Fruit fly (Drosophila melanogaster) whole organism, embryonic: ENCODE data around the gene Uxt.

Experiments used
- CG10209 ChIP-seq: fragments of 200-800 bp; sonication (Bioruptor generic); optimal IDR thresholded peaks from 3 replicates; lab custom pipeline; 2017; ENCODE audit warnings: missing biosample characterization, mild to moderate bottlenecking, missing genetic modification characterization, missing genetic modification reagents
- CG11093 ChIP-seq: fragments of 200-800 bp; sonication (Bioruptor generic); IDR thresholded peaks from 3 replicates; pipeline ENCODE4 v1.3.6; 2022; ENCODE audit warnings: missing biosample characterization, missing genetic modification characterization
- CG11456 ChIP-seq: fragments of 200-800 bp; sonication (Bioruptor generic); IDR thresholded peaks from 3 replicates; pipeline ENCODE4 v1.3.6; 2022; ENCODE audit warnings: missing biosample characterization, missing genetic modification characterization
- CG12155 ChIP-seq: fragments of 200-800 bp; sonication (Bioruptor generic); optimal IDR thresholded peaks from 3 replicates; lab custom pipeline; 2016; ENCODE audit warnings: missing biosample characterization, missing genetic modification characterization
- CG12219 ChIP-seq: fragments of 200-800 bp; sonication (Bioruptor generic); optimal IDR thresholded peaks from 3 replicates; lab custom pipeline; 2018; ENCODE audit warnings: missing biosample characterization, mild to moderate bottlenecking, missing genetic modification characterization
- CG12942 ChIP-seq: fragments of 200-800 bp; sonication (Bioruptor generic); optimal IDR thresholded peaks from 3 replicates; lab custom pipeline; 2016; ENCODE audit warnings: missing biosample characterization, missing genetic modification characterization
- CG13775 ChIP-seq: fragments of 200-800 bp; sonication (Bioruptor generic); optimal IDR thresholded peaks from 3 replicates; lab custom pipeline; 2017; ENCODE audit warnings: missing biosample characterization, mild to moderate bottlenecking, missing genetic modification characterization
- CG14050 ChIP-seq: fragments of 200-800 bp; sonication (Bioruptor generic); IDR thresholded peaks from 3 replicates; pipeline ENCODE4 v1.3.6; 2022; ENCODE audit warnings: missing biosample characterization, missing genetic modification characterization
- CG14860 ChIP-seq: fragments of 200-800 bp; sonication (Bioruptor generic); IDR thresholded peaks from 3 replicates; pipeline ENCODE4 v1.3.6; 2022; ENCODE audit warnings: missing biosample characterization, missing genetic modification characterization; ENCODE audit not compliant: partially characterized antibody
- CG1603 ChIP-seq: fragments of 200-800 bp; sonication (Bioruptor generic); optimal IDR thresholded peaks from 2 replicates; lab custom pipeline; 2019; ENCODE audit warnings: missing biosample characterization, mild to moderate bottlenecking, missing genetic modification characterization, moderate library complexity
- CG16813 ChIP-seq: fragments of 200-800 bp; sonication (Bioruptor generic); IDR thresholded peaks from 3 replicates; pipeline ENCODE4 v1.3.6; 2022; ENCODE audit warnings: missing biosample characterization, missing genetic modification characterization; ENCODE audit not compliant: partially characterized antibody
- CG17186 ChIP-seq: fragments of 200-800 bp; sonication (Bioruptor generic); optimal IDR thresholded peaks from 3 replicates; lab custom pipeline; 2017; ENCODE audit warnings: missing biosample characterization, missing genetic modification reagents, missing genetic modification characterization
- CG17328 ChIP-seq: fragments of 200-800 bp; sonication (Bioruptor generic); IDR thresholded peaks from 2 replicates; pipeline ENCODE4 v1.3.6; 2022; ENCODE audit warnings: missing biosample characterization, missing genetic modification characterization
- CG2129 ChIP-seq: fragments of 200-800 bp; sonication (Bioruptor generic); IDR thresholded peaks from 2 replicates; pipeline ENCODE4 v1.3.6; 2022; ENCODE audit warnings: missing biosample characterization, missing genetic modification characterization; ENCODE audit not compliant: partially characterized antibody
- CG31365 ChIP-seq: fragments of 200-800 bp; sonication (Bioruptor generic); optimal IDR thresholded peaks from 2 replicates; lab custom pipeline; 2018; ENCODE audit warnings: missing biosample characterization, mild to moderate bottlenecking, missing genetic modification characterization
- CG4360 ChIP-seq: fragments of 200-800 bp; sonication (Bioruptor generic); IDR thresholded peaks from 2 replicates; pipeline ENCODE4 v1.3.6; 2022; ENCODE audit warnings: missing biosample characterization, missing genetic modification characterization
- CG6813 ChIP-seq: fragments of 200-800 bp; sonication (Bioruptor generic); optimal IDR thresholded peaks from 2 replicates; lab custom pipeline; 2017; ENCODE audit warnings: missing biosample characterization, missing genetic modification characterization, mild to moderate bottlenecking, moderate library complexity, missing genetic modification reagents
- CG7928 ChIP-seq: fragments of 200-800 bp; sonication (Bioruptor generic); optimal IDR thresholded peaks from 2 replicates; lab custom pipeline; 2017; ENCODE audit warnings: missing biosample characterization, mild to moderate bottlenecking, missing genetic modification characterization
- CG8281 ChIP-seq: fragments of 200-800 bp; sonication (Bioruptor generic); optimal IDR thresholded peaks from 2 replicates; lab custom pipeline; 2018; ENCODE audit warnings: missing biosample characterization, mild to moderate bottlenecking, missing genetic modification characterization, moderate library complexity
- CG8290 ChIP-seq, 3 experiments: fragments of 200-800 bp; sonication (Bioruptor generic); optimal IDR thresholded peaks; 2 replicates each; lab custom pipeline; 2016 to 2019; ENCODE audit warnings: missing biosample characterization in 3 of 3, missing genetic modification characterization in 3 of 3, mild to moderate bottlenecking in 2 of 3, moderate library complexity in 1 of 3
- E2f1 ChIP-seq: fragments of 200-800 bp; sonication (Bioruptor generic); IDR thresholded peaks from 2 replicates; pipeline ENCODE4 v1.3.6; 2022; ENCODE audit warnings: missing biosample characterization, missing genetic modification characterization
- Fer1 ChIP-seq: fragments of 200-800 bp; sonication (Bioruptor generic); optimal IDR thresholded peaks from 2 replicates; lab custom pipeline; 2017; ENCODE audit warnings: missing biosample characterization, mild to moderate bottlenecking, missing genetic modification characterization
- H15 ChIP-seq: fragments of 200-800 bp; sonication (Bioruptor generic); IDR thresholded peaks from 3 replicates; pipeline ENCODE4 v1.3.6; 2022; ENCODE audit warnings: missing biosample characterization, missing genetic modification characterization
- Lim3 ChIP-seq: fragments of 200-800 bp; sonication (Bioruptor generic); IDR thresholded peaks from 2 replicates; pipeline ENCODE4 v1.3.6; 2022; ENCODE audit warnings: missing biosample characterization, missing genetic modification characterization
- MBD-R2 ChIP-seq: fragments of 200-800 bp; sonication (Bioruptor generic); IDR thresholded peaks from 2 replicates; pipeline ENCODE4 v1.3.6; 2022; ENCODE audit warnings: missing biosample characterization, missing genetic modification characterization
- Oli ChIP-seq: fragments of 200-800 bp; sonication (Bioruptor generic); optimal IDR thresholded peaks from 2 replicates; lab custom pipeline; 2018; ENCODE audit warnings: missing biosample characterization, mild to moderate bottlenecking, missing genetic modification characterization, moderate library complexity
- Rx ChIP-seq: fragments of 200-800 bp; sonication (Bioruptor generic); IDR thresholded peaks from 2 replicates; pipeline ENCODE4 v1.3.6; 2022; ENCODE audit warnings: missing biosample characterization, missing genetic modification characterization
- Sry-δ ChIP-seq: fragments of 200-800 bp; sonication (Bioruptor generic); optimal IDR thresholded peaks from 2 replicates; lab custom pipeline; 2016; ENCODE audit warnings: missing biosample characterization, missing genetic modification characterization
- cg ChIP-seq: fragments of 200-800 bp; sonication (Bioruptor generic); optimal IDR thresholded peaks from 3 replicates; lab custom pipeline; 2019; ENCODE audit warnings: missing biosample characterization, mild to moderate bottlenecking, missing genetic modification characterization, moderate library complexity
- corto ChIP-seq: fragments of 200-800 bp; sonication (Bioruptor generic); optimal IDR thresholded peaks from 2 replicates; lab custom pipeline; 2016; ENCODE audit warnings: missing biosample characterization, mild to moderate bottlenecking, missing genetic modification characterization, moderate library complexity
- dan ChIP-seq: fragments of 200-800 bp; sonication (Bioruptor generic); IDR thresholded peaks from 2 replicates; pipeline ENCODE4 v1.3.6; 2022; ENCODE audit warnings: missing biosample characterization, missing genetic modification characterization
- danr ChIP-seq: fragments of 200-800 bp; sonication (Bioruptor generic); IDR thresholded peaks from 2 replicates; pipeline ENCODE4 v1.3.6; 2022; ENCODE audit warnings: missing biosample characterization, missing genetic modification characterization
- emc ChIP-seq: fragments of 200-800 bp; sonication (Bioruptor generic); optimal IDR thresholded peaks from 2 replicates; lab custom pipeline; 2016; ENCODE audit warnings: missing biosample characterization, missing genetic modification characterization
- gce ChIP-seq: fragments of 200-800 bp; sonication (Bioruptor generic); IDR thresholded peaks from 3 replicates; pipeline ENCODE4 v1.3.6; 2022; ENCODE audit warnings: missing biosample characterization, missing genetic modification characterization
- grau ChIP-seq: fragments of 200-800 bp; optimal IDR thresholded peaks from 3 replicates; lab custom pipeline; 2019; ENCODE audit warnings: missing biosample characterization, mild to moderate bottlenecking, missing genetic modification characterization, moderate library complexity
- hbn ChIP-seq: fragments of 200-800 bp; sonication (Bioruptor generic); IDR thresholded peaks from 2 replicates; pipeline ENCODE4 v1.3.6; 2022; ENCODE audit warnings: missing biosample characterization, missing genetic modification characterization; ENCODE audit not compliant: partially characterized antibody
- her ChIP-seq: fragments of 200-800 bp; sonication (Bioruptor generic); optimal IDR thresholded peaks from 2 replicates; lab custom pipeline; 2016; ENCODE audit warnings: missing biosample characterization, missing genetic modification characterization
- hth ChIP-seq: fragments of >200 bp; optimal IDR thresholded peaks from 2 replicates; lab custom pipeline; 2017; ENCODE audit warnings: inconsistent platforms
- insv ChIP-seq, 2 experiments: fragments of 200-800 bp; sonication (Bioruptor generic); optimal IDR thresholded peaks; 3 replicates each; lab custom pipeline; 2016 to 2018; ENCODE audit warnings: missing biosample characterization in 2 of 2, missing genetic modification characterization in 2 of 2
- jigr1 ChIP-seq: fragments of 200-800 bp; sonication (Bioruptor generic); IDR thresholded peaks from 3 replicates; pipeline ENCODE4 v1.3.6; 2022; ENCODE audit warnings: missing biosample characterization, missing genetic modification characterization
- lab ChIP-seq: fragments of 200-800 bp; sonication (Bioruptor generic); optimal IDR thresholded peaks from 3 replicates; lab custom pipeline; 2017; ENCODE audit warnings: missing biosample characterization, missing genetic modification characterization, mild to moderate bottlenecking, moderate library complexity, missing genetic modification reagents
- oc ChIP-seq: fragments of 200-800 bp; sonication (Bioruptor generic); optimal IDR thresholded peaks from 2 replicates; lab custom pipeline; 2018; ENCODE audit warnings: missing biosample characterization, mild to moderate bottlenecking, missing genetic modification characterization, moderate library complexity
- onecut ChIP-seq: fragments of 200-800 bp; sonication (Bioruptor generic); IDR thresholded peaks from 2 replicates; pipeline ENCODE4 v1.3.6; 2022; ENCODE audit warnings: missing biosample characterization, missing genetic modification characterization
- pros ChIP-seq: fragments of 200-800 bp; sonication (Bioruptor generic); optimal IDR thresholded peaks from 3 replicates; lab custom pipeline; 2019; ENCODE audit warnings: missing biosample characterization, mild to moderate bottlenecking, missing genetic modification characterization, moderate library complexity
- psq ChIP-seq: fragments of 200-800 bp; sonication (Bioruptor generic); optimal IDR thresholded peaks from 2 replicates; lab custom pipeline; 2017; ENCODE audit warnings: missing biosample characterization, missing genetic modification characterization
- row ChIP-seq: fragments of 200-800 bp; sonication (Bioruptor generic); IDR thresholded peaks from 3 replicates; pipeline ENCODE4 v1.3.6; 2022; ENCODE audit warnings: missing biosample characterization, missing genetic modification characterization
- tin ChIP-seq: fragments of 200-800 bp; sonication (Bioruptor generic); optimal IDR thresholded peaks from 3 replicates; lab custom pipeline; 2016; ENCODE audit warnings: missing biosample characterization, missing genetic modification characterization
- toy ChIP-seq: fragments of 200-800 bp; sonication (Bioruptor generic); IDR thresholded peaks from 2 replicates; pipeline ENCODE4 v1.3.6; 2022; ENCODE audit warnings: missing biosample characterization, missing genetic modification characterization
- tx ChIP-seq: fragments of 200-800 bp; sonication (Bioruptor generic); optimal IDR thresholded peaks from 2 replicates; lab custom pipeline; 2016; ENCODE audit warnings: missing biosample characterization, missing genetic modification characterization
- zf30C ChIP-seq: fragments of 200-800 bp; sonication (Bioruptor generic); optimal IDR thresholded peaks from 3 replicates; lab custom pipeline; 2018; ENCODE audit warnings: missing biosample characterization, mild to moderate bottlenecking, missing genetic modification characterization

Uxt gene

dm6 chr2L:15254229-15254861 lies 2.0 kb upstream of the Uxt start (continued):
- TF ChIP-seq CG12219 (GFP tag; lab: Kevin White, UChicago) (no peak), CG8281 (tag; lab: Kevin White, UChicago) (peak; percentile 32), CG14050 (GFP tag; lab: Robert Waterston, UW) (0 out of 3 replicates have a peak, but pooled peaks have one; percentile 30), zf30C (GFP tag; lab: Kevin White, UChicago) (peak; percentile 50), CG7928 (no peak), pros (GFP tag; lab: Kevin White, UChicago) (no peak), corto (GFP tag; lab: Kevin White, UChicago) (no peak), CG6813 (GFP tag; lab: Kevin White, UChicago) (no peak), dan (GFP tag; lab: Robert Waterston, UW) (no peak), oc (no peak), danr (GFP tag; lab: Robert Waterston, UW) (no peak), CG11456 (GFP tag; lab: Robert Waterston, UW) (no peak), CG12942 (GFP tag; lab: Kevin White, UChicago) (no peak), toy (GFP tag; lab: Robert Waterston, UW) (no peak), psq (no peak), CG17328 (GFP tag; lab: Robert Waterston, UW) (no peak), CG8290 (GFP tag; optimal IDR thresholded peaks at IDR 0.05; lab: Kevin White, UChicago) (no peak), CG8290 (tag; optimal IDR thresholded peaks at IDR 0.05; lab: Kevin White, UChicago) (no peak), Sry-δ (GFP tag; lab: Kevin White, UChicago) (peak; percentile 4), row (peak; percentile 79), E2f1 (peak; percentile 25; the same call in 1 of the 2 replicates), Lim3 (GFP tag; lab: Robert Waterston, UW) (no peak), CG2129 (GFP tag; lab: Robert Waterston, UW) (no peak), tin (peak; percentile 19), insv (GFP tag; optimal IDR thresholded peaks at IDR 0.05; lab: Kevin White, UChicago) (no peak), CG17186 (GFP tag; lab: Kevin White, UChicago) (no peak), jigr1 (GFP tag; lab: Robert Waterston, UW) (no peak), CG1603 (no peak), CG31365 (tag; lab: Kevin White, UChicago) (no peak), Rx (GFP tag; lab: Robert Waterston, UW) (no peak), emc (GFP tag; lab: Kevin White, UChicago) (no peak), CG13775 (GFP tag; lab: Kevin White, UChicago) (peak; percentile 3), H15 (GFP tag; lab: Robert Waterston, UW) (0 out of 3 replicates have a peak, but pooled peaks have one; percentile 19), onecut (GFP tag; lab: Robert Waterston, UW) (no peak), grau (tag; lab: Kevin White, UChicago) (peak; percentile 64), CG12155 (GFP tag; lab: Kevin White, UChicago) (peak; percentile 33), CG10209 (GFP tag; lab: Kevin White, UChicago) (peak; percentile 23), CG4360 (GFP tag; lab: Robert Waterston, UW) (no peak), CG14860 (GFP tag; lab: Robert Waterston, UW) (no peak), lab (GFP tag; lab: Kevin White, UChicago) (peak; percentile 71), gce (GFP tag; lab: Robert Waterston, UW) (no peak), CG11093 (GFP tag; lab: Robert Waterston, UW) (no peak), MBD-R2 (GFP tag; lab: Robert Waterston, UW) (no peak), Oli (tag; lab: Kevin White, UChicago) (peak; percentile 40), her (GFP tag; lab: Kevin White, UChicago) (peak; percentile 2), hth (lab: Kevin White, UChicago) (no peak), CG16813 (no peak), cg (GFP tag; lab: Kevin White, UChicago) (peak; percentile 61), Fer1 (peak; percentile 41), tx (GFP tag; lab: Kevin White, UChicago) (no peak), hbn (no peak)
